Fruit fly (Drosophila melanogaster): ENCODE measurements around the gene CG9541.

The CG9541 gene

dm6 chr2L:8949919-8950722 is 25.1 kb downstream of the CG9541 start (continued):
- TF ChIP-seq yki (optimal IDR thresholded peaks at IDR 0.05) (peak; percentile 54), CG1603 (tag; optimal IDR thresholded peaks at IDR 0.05) (no peak), ash1 (GFP tag; optimal IDR thresholded peaks at IDR 0.05) (no peak), lilli (GFP tag; optimal IDR thresholded peaks at IDR 0.05) (no peak), Gug (GFP tag; IDR thresholded peaks at IDR 0.05) (no peak), CG13894 (tag; optimal IDR thresholded peaks at IDR 0.05) (no peak), scrt (GFP tag; optimal IDR thresholded peaks at IDR 0.05) (no peak), CG12942 (GFP tag; optimal IDR thresholded peaks at IDR 0.05) (no peak), her (GFP tag; optimal IDR thresholded peaks at IDR 0.05) (no peak), sug (tag; optimal IDR thresholded peaks at IDR 0.05) (no peak), cad (GFP tag; optimal IDR thresholded peaks at IDR 0.05) (no peak), CG32532 (GFP tag; IDR thresholded peaks at IDR 0.05) (no peak), CG11085 (GFP tag; IDR thresholded peaks at IDR 0.05) (no peak), jigr1 (GFP tag; IDR thresholded peaks at IDR 0.05) (no peak), Rfx (GFP tag; IDR thresholded peaks at IDR 0.05) (no peak), sima (GFP tag; optimal IDR thresholded peaks at IDR 0.05) (no peak), gro (GFP tag; optimal IDR thresholded peaks at IDR 0.05) (no peak), pfk (GFP tag; optimal IDR thresholded peaks at IDR 0.05) (no peak), CG6813 (GFP tag; optimal IDR thresholded peaks at IDR 0.05) (no peak), CG3407 (GFP tag; optimal IDR thresholded peaks at IDR 0.05) (no peak), usp (GFP tag; optimal IDR thresholded peaks at IDR 0.05) (no peak), Optix (GFP tag; IDR thresholded peaks at IDR 0.05) (no peak), slp2 (GFP tag; optimal IDR thresholded peaks at IDR 0.05) (no peak), MESR4 (GFP tag; optimal IDR thresholded peaks at IDR 0.05) (no peak), CG9932 (GFP tag; IDR thresholded peaks at IDR 0.05) (no peak), lab (GFP tag; optimal IDR thresholded peaks at IDR 0.05) (no peak), CG4360 (GFP tag; IDR thresholded peaks at IDR 0.05) (peak; percentile 86), HLH54F (GFP tag; optimal IDR thresholded peaks at IDR 0.05) (no peak), CkIIα-i1 (GFP tag; IDR thresholded peaks at IDR 0.05) (no peak), CG30431 (GFP tag; optimal IDR thresholded peaks at IDR 0.05) (no peak), ssp (GFP tag; IDR thresholded peaks at IDR 0.05) (no peak), ems (GFP tag; optimal IDR thresholded peaks at IDR 0.05) (no peak), CG1792 (GFP tag; optimal IDR thresholded peaks at IDR 0.05) (no peak), kni (GFP tag; optimal IDR thresholded peaks at IDR 0.05) (peak; percentile 57), Rx (GFP tag; IDR thresholded peaks at IDR 0.05) (no peak), CG12155 (GFP tag; optimal IDR thresholded peaks at IDR 0.05) (no peak), chinmo (GFP tag; IDR thresholded peaks at IDR 0.05; ENCODE audit: partially characterized antibody) (0 out of 4 replicates have a peak, but pooled peaks have one; percentile 15), lbe (GFP tag; optimal IDR thresholded peaks at IDR 0.05) (peak; percentile 46), CHES-1-like (GFP tag; optimal IDR thresholded peaks at IDR 0.05) (no peak), Vsx1 (GFP tag; optimal IDR thresholded peaks at IDR 0.05) (peak; percentile 39), pita (GFP tag; optimal IDR thresholded peaks at IDR 0.05) (no peak), Poxn (GFP tag; IDR thresholded peaks at IDR 0.05) (no peak), CG4730 (GFP tag; IDR thresholded peaks at IDR 0.05) (no peak), CG17359 (tag; optimal IDR thresholded peaks at IDR 0.05) (no peak), CG8281 (tag; optimal IDR thresholded peaks at IDR 0.05) (no peak), Ptx1 (GFP tag; IDR thresholded peaks at IDR 0.05) (no peak), CG6765 (GFP tag; optimal IDR thresholded peaks at IDR 0.05) (no peak), CG17612 (GFP tag; IDR thresholded peaks at IDR 0.05) (no peak), bcd (GFP tag; optimal IDR thresholded peaks at IDR 0.05) (no peak), CG34422 (GFP tag; IDR thresholded peaks at IDR 0.05) (no peak), tgo (GFP tag; IDR thresholded peaks at IDR 0.05) (no peak)

Measured in whole organism, embryonic.